Worm (Caenorhabditis elegans) whole organism, dauer: ENCODE measurements around the gene C14B4.2.

Experiments
- unc-62 ChIP-seq: sonication (generic microtip); optimal IDR thresholded peaks from 2 replicates; lab custom pipeline; 2017; ENCODE audit warnings: missing biosample characterization, missing genetic modification reagents, missing genetic modification characterization

The C14B4.2 gene

DNA sequence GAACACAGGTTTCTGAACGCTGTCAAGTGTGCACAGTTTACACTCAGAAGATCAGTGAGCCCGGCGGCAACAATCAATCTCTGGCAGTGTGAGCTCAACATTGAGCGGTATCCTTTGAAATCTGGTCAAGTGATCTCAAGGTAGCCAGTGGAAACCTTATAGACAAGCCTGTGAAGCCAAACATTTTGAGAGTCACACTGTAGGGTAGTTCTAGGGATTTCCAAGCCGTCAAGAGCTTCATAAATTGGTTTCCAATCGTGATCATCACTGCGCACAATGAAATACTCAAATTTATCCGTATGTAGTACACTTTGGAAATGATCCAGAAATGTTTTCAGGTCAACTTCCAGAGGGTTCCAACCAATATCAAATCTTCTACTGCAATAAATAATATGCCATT is 55.6 kb downstream of the C14B4.2 start, which contains the start of gene F55C9.15:
TSS of gene F55C9.15 (minus strand) at position 101 of the 400 bp plus-strand sequence.
- no peak for TF ChIP-seq unc-62

DNA sequence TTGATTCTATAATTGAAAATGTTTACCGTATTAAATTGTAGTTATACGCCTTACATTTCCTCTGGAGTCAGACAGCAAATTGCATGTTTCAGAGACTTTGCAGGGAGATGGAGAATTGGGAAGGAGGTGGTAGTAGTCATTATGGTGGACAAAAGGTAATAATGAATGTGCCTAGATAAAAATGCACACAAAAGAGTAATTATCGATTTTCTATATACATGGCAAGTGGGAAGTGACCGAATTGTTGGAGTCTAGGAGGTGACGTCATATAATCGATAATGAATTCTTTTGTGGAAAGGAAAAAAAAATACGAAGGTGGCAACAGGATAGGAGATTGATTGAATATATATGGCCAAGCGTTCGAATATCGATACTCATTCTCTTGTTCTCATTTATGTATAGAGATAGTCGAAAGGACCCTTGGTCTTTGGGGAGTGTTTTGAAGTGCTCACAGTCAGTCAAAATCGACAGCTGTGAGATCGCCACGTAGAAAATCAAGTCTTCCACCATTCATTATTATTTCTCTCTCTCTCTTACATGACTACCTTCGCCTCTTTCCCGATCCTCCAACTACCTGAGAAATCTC is 58.8 kb downstream of the C14B4.2 start, which contains the start of the genes fbxb-63 and fbxb-61:
TSS of gene fbxb-63 (minus strand) at position 142 of the 586 bp plus-strand sequence.
TSS of gene fbxb-61 (plus strand) at position 536 of the 586 bp plus-strand sequence.
- TF ChIP-seq unc-62: no peak

- TF ChIP-seq unc-62: no peak
Measured at ce11 chrV:19301934-19302333, 60.5 kb downstream of the C14B4.2 start, which contains the start of gene fbxb-62. Gene fbxb-62, minus strand, starts transcription at chrV:19302034.

DNA sequence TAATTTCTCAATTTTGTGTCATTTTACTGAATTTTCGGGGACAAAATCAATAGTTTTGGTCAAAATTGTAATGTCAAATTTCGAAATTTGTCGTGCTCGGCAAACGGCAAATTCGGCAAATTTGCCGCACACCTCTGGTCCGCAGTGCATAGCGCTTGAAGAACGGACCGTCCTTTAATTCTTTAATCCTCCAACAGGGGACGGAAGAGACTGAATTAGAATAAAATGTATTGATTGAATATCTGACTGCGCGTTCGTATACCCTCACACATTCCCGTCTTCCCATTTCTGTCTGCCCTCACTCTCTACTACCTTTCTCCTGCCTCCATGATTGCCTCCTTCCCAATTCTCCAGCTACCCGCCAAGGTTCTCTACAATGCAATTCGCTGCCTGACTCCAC is 63.2 kb downstream of the C14B4.2 start, which contains the start of gene F55C9.14:
TSS of gene F55C9.14 (plus strand) at position 301 of the 400 bp plus-strand sequence.
- TF ChIP-seq unc-62: no peak

DNA sequence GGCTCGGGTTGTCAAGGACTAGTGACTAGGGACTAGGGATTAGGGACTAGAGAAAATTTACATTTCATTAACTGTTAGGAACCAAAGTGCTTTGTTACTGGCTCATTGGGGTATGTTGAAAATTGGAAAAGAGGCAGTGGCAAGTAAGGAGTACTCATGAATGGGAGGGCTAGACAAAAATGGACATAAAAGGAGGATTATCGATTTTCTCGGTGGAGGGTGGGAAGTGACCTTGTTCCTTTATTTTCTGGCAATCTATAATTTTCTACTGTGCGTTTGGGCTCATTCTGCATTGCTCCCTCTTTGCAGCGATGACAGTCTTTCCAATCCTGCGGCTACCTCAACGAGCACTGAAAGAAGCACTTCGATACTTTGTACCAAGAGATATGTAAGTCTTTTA is 65.0 kb downstream of the C14B4.2 start, which contains the start of gene fbxb-60:
TSS of gene fbxb-60 (plus strand) at position 301 of the 400 bp plus-strand sequence.
- TF ChIP-seq unc-62: no peak

DNA sequence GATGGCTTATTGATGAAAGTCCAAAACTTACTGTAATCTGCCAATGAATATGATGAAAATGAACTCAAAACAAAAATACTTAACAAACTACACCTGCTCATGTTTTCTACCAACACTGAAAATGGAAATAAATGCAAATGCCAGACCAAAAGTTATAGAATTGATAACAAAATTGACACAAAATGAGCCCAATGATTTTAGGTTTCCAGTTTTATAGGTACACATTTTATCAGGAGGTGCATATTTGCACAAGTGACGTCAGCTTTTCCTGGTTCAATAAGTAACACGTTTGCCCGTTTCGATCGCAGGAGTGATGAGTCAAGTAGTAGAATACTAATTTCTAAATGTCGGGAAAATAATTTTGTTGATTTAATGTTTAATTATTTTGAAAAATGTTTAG is 65.7 kb downstream of the C14B4.2 start, which contains the start of gene F55C9.6:
TSS of gene F55C9.6 (minus strand) at position 101 of the 400 bp plus-strand sequence.
- TF ChIP-seq unc-62: no peak

DNA sequence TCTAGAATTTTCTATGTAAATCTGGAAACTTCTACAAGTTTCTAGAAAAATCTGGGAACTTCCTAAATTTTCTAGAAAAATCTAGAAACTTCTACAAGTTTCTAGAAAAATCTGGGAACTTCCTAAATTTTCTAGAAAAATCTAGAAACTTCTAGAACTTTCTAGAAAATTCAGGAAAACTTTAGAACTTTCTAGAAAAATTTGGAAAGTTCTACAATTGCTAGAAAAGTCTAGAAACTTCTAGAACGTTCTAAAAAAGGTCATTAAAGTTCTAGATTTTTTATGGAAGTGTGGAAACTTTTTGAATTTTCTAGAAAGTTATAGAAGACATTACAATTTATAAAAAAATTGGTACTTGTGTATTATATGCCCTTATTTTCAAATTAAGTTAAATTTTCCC is 69.4 kb downstream of the C14B4.2 start, which contains the start of gene F55C9.5:
TSS of gene F55C9.5 (minus strand) at position 101 of the 400 bp plus-strand sequence.
- TF ChIP-seq unc-62: no peak

DNA sequence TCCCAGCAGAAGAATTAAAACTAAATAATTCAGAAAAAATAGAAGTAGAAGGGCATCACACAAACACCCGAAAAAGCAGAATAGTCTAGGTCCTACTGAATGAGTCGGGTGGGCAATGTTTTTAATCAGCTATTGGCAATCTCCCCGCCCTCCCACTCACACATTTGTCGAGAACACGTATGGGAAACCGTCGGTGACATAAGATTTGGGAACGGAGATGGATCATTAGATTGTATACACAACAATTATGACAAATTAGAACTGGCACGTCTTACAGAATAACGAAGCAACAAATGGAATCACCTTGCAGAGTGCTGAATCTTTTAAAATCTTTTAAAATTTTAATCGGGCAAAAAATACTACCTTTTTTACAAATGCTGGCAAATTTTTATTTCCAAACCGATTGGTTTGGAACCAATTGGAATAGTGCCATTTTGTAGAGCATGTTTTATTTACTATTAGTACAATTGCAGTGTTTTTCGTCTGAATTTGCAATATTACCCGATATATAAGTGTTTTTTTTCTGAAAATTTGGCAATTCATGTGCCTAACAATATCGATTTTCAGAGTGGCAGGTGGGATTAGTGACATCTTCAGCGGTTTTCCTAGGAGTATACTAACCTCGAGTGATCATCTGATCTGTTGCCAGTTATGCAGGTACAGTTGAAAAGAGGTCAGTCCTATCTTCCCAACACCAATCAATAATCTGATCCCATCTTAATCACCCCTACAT is 74.2 kb downstream of the C14B4.2 start, which contains the start of the genes F55C9.3 and fbxb-57:
TSS of gene F55C9.3 (minus strand) at position 101 of the 733 bp plus-strand sequence.
TSS of gene fbxb-57 (plus strand) at position 683 of the 733 bp plus-strand sequence.
- TF ChIP-seq unc-62: no peak

DNA sequence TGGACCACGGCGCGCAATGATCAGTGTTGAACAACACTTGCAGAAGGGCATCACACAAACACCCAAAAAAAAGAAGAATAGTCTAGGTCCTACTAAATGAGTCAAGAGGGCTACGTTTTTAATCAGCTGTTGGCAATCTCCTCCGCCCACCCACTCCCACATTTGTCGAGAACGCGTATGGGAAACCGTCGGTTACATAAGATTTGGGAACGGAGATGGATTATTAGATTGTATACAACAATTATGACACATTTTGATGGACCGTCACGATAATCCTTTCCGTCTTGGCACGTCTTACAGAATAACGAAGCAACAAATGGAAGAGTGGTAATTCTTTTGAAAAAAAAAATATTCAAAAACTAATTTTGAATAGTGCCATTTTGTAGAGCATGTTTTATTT is 76.5 kb downstream of the C14B4.2 start:
- TF ChIP-seq unc-62: no peak
